Worm (Caenorhabditis elegans) whole organism, late embryonic: ENCODE data around the gene C08F8.3.

Experiments used
- C08G9.2 ChIP-seq: sonication (generic microtip); optimal IDR thresholded peaks from 2 replicates; lab custom pipeline; 2016; ENCODE audit warnings: mild to moderate bottlenecking, missing genetic modification characterization, moderate library complexity, missing compliant biosample characterization
- C38D4.7 ChIP-seq: fragments of 200-800 bp; sonication (Bioruptor generic); optimal IDR thresholded peaks from 2 replicates; lab custom pipeline; 2018; ENCODE audit warnings: mild to moderate bottlenecking, missing genetic modification characterization, moderate library complexity, missing compliant biosample characterization
- F13H6.1 ChIP-seq: sonication (generic microtip); optimal IDR thresholded peaks from 2 replicates; lab custom pipeline; 2016; ENCODE audit warnings: missing genetic modification characterization, missing compliant biosample characterization
- K02D7.2 ChIP-seq: sonication (generic microtip); optimal IDR thresholded peaks from 2 replicates; lab custom pipeline; 2017; ENCODE audit warnings: mild to moderate bottlenecking, missing genetic modification characterization, missing compliant biosample characterization
- Y22D7AL.16 ChIP-seq: sonication (generic microtip); optimal IDR thresholded peaks from 2 replicates; lab custom pipeline; 2016; ENCODE audit warnings: missing genetic modification characterization, missing compliant biosample characterization
- ahr-1 ChIP-seq: sonication (generic microtip); optimal IDR thresholded peaks from 2 replicates; lab custom pipeline; 2016; ENCODE audit warnings: missing genetic modification characterization, missing compliant biosample characterization
- ama-1 ChIP-seq: fragments of 150-350 bp; optimal IDR thresholded peaks from 2 replicates; lab custom pipeline; 2014
- ceh-14 ChIP-seq: sonication (generic microtip); optimal IDR thresholded peaks from 2 replicates; lab custom pipeline; 2016; ENCODE audit warnings: missing genotype, missing genetic modification characterization, missing compliant biosample characterization
- ceh-18 ChIP-seq: sonication (generic microtip); optimal IDR thresholded peaks from 2 replicates; lab custom pipeline; 2016; ENCODE audit warnings: missing genetic modification characterization, missing compliant biosample characterization
- ceh-2 ChIP-seq: sonication (generic microtip); optimal IDR thresholded peaks from 2 replicates; lab custom pipeline; 2016; ENCODE audit warnings: missing genotype, missing genetic modification characterization, missing compliant biosample characterization
- ceh-22 ChIP-seq: sonication (generic microtip); optimal IDR thresholded peaks from 2 replicates; lab custom pipeline; 2017; ENCODE audit warnings: missing biosample characterization, missing genetic modification characterization
- ceh-31 ChIP-seq: sonication (generic microtip); optimal IDR thresholded peaks from 2 replicates; lab custom pipeline; 2016; ENCODE audit warnings: missing genetic modification characterization, missing compliant biosample characterization
- ceh-34 ChIP-seq: sonication (generic microtip); optimal IDR thresholded peaks from 2 replicates; lab custom pipeline; 2016; ENCODE audit warnings: mild to moderate bottlenecking, missing genetic modification characterization, missing compliant biosample characterization
- che-1 ChIP-seq: sonication (generic microtip); optimal IDR thresholded peaks from 2 replicates; lab custom pipeline; 2016; ENCODE audit warnings: mild to moderate bottlenecking, missing genetic modification characterization, missing compliant biosample characterization
- elt-2 ChIP-seq: sonication (generic microtip); optimal IDR thresholded peaks from 2 replicates; lab custom pipeline; 2016; ENCODE audit warnings: missing genetic modification reagents, missing genetic modification characterization, missing compliant biosample characterization
- fax-1 ChIP-seq: sonication (generic microtip); optimal IDR thresholded peaks from 2 replicates; lab custom pipeline; 2016; ENCODE audit warnings: missing genotype, missing genetic modification characterization, missing compliant biosample characterization
- gmeb-2 ChIP-seq: sonication (generic microtip); optimal IDR thresholded peaks from 2 replicates; lab custom pipeline; 2016; ENCODE audit warnings: missing genetic modification characterization, inconsistent platforms, missing compliant biosample characterization
- hlh-13 ChIP-seq: fragments of 200-800 bp; sonication (Bioruptor generic); optimal IDR thresholded peaks from 2 replicates; lab custom pipeline; 2018; ENCODE audit warnings: mild to moderate bottlenecking, missing genetic modification characterization, missing compliant biosample characterization
- hlh-15 ChIP-seq: sonication (generic microtip); optimal IDR thresholded peaks from 2 replicates; lab custom pipeline; 2016; ENCODE audit warnings: missing genetic modification characterization, missing compliant biosample characterization
- hlh-8 ChIP-seq: sonication (generic microtip); optimal IDR thresholded peaks from 2 replicates; lab custom pipeline; 2016; ENCODE audit warnings: missing genotype, missing genetic modification characterization, missing compliant biosample characterization
- lim-6 ChIP-seq: sonication (generic microtip); optimal IDR thresholded peaks from 2 replicates; lab custom pipeline; 2016; ENCODE audit warnings: missing genetic modification characterization, missing compliant biosample characterization
- lin-11 ChIP-seq: fragments of 200-800 bp; sonication (Bioruptor generic); optimal IDR thresholded peaks from 2 replicates; lab custom pipeline; 2018; ENCODE audit warnings: mild to moderate bottlenecking, missing genetic modification characterization, missing compliant biosample characterization
- nfya-1 ChIP-seq: sonication (generic microtip); optimal IDR thresholded peaks from 2 replicates; lab custom pipeline; 2017; ENCODE audit warnings: missing genetic modification characterization, mild to moderate bottlenecking, missing compliant biosample characterization, antibody characterized with exemption, moderate library complexity
- nhr-232 ChIP-seq: sonication (generic microtip); optimal IDR thresholded peaks from 2 replicates; lab custom pipeline; 2016; ENCODE audit warnings: missing genetic modification characterization, missing compliant biosample characterization
- npax-4 ChIP-seq: sonication (generic microtip); optimal IDR thresholded peaks from 2 replicates; lab custom pipeline; 2016; ENCODE audit warnings: missing genetic modification characterization, missing compliant biosample characterization
- odd-2 ChIP-seq: sonication (generic microtip); optimal IDR thresholded peaks from 2 replicates; lab custom pipeline; 2017; ENCODE audit warnings: antibody characterized with exemption, mild to moderate bottlenecking, missing genetic modification characterization, missing compliant biosample characterization
- pha-2 ChIP-seq: sonication (generic microtip); optimal IDR thresholded peaks from 2 replicates; lab custom pipeline; 2017; ENCODE audit warnings: mild to moderate bottlenecking, missing genetic modification characterization, missing compliant biosample characterization
- pqm-1 ChIP-seq: sonication (generic microtip); optimal IDR thresholded peaks from 2 replicates; lab custom pipeline; 2016; ENCODE audit warnings: missing genetic modification characterization, missing compliant biosample characterization
- pros-1 ChIP-seq: fragments of 150-350 bp; optimal IDR thresholded peaks from 2 replicates; lab custom pipeline; 2014; ENCODE audit warnings: missing biosample characterization, missing genetic modification reagents, missing genetic modification characterization
- ref-2 ChIP-seq: sonication (generic microtip); optimal IDR thresholded peaks from 2 replicates; lab custom pipeline; 2016; ENCODE audit warnings: missing genetic modification characterization, missing compliant biosample characterization
- rnt-1 ChIP-seq: sonication (generic microtip); optimal IDR thresholded peaks from 2 replicates; lab custom pipeline; 2016; ENCODE audit warnings: missing genetic modification characterization, missing compliant biosample characterization
- sox-4 ChIP-seq: sonication (generic microtip); optimal IDR thresholded peaks from 2 replicates; lab custom pipeline; 2017; ENCODE audit warnings: mild to moderate bottlenecking, missing genetic modification characterization, inconsistent platforms, missing compliant biosample characterization
- tbx-2 ChIP-seq: sonication (generic microtip); optimal IDR thresholded peaks from 2 replicates; lab custom pipeline; 2016; ENCODE audit warnings: missing genetic modification characterization, missing compliant biosample characterization
- unc-42 ChIP-seq: sonication (generic microtip); optimal IDR thresholded peaks from 2 replicates; lab custom pipeline; 2016; ENCODE audit warnings: missing genotype, missing genetic modification characterization, missing compliant biosample characterization
- zip-5 ChIP-seq: sonication (generic microtip); optimal IDR thresholded peaks from 2 replicates; lab custom pipeline; 2016; ENCODE audit warnings: missing genetic modification characterization, missing compliant biosample characterization

C08F8.3 gene

DNA sequence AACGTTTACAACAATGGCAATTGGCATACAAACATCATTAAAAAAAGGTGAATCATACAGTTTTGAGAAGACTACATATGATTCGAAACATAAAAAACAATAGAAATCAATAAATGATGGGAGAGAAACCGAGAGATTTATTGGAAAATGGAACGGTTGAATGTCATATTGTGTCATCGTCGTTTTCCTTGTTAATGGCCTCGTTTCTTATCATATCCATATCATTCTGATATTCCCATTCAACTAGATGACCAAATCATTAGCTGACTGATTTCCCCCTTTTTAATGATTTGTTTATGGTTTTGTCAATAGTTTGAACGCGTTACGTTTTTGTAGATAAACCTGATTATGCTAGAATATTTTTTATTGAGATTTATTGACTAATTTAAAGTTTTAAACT, 19.9 kb downstream of the C08F8.3 start:
- TF ChIP-seq npax-4 (no peak), ama-1 (lab: Kevin White, UChicago) (no peak), odd-2 (tag; lab: Kevin White, UChicago) (no peak), nhr-232 (tag; lab: Kevin White, UChicago) (no peak), lin-11 (tag; lab: Kevin White, UChicago) (no peak), fax-1 (tag; lab: Kevin White, UChicago) (no peak), K02D7.2 (no peak), sox-4 (tag; lab: Kevin White, UChicago) (no peak), zip-5 (tag; lab: Kevin White, UChicago) (no peak), hlh-15 (tag; lab: Kevin White, UChicago) (no peak)

DNA sequence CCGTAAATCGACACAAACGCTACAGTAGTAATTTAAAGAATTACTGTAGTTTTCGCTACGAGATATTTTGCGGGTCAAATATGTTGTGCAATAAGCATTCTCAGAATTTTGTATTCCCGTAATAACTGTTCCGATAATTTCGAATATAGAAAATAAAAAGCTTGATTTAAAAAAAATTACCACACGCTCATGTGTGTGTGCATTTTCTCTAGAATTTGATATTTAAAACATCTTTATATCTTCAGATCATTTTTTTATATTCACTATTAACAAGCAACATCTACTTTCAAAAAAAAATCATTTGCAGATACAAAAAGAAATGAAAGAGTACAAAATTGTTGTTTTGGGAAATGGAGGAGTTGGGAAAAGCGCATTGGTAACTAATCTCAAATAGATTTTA, 22.1 kb downstream of the C08F8.3 start, which contains the start of gene rap-3:
Gene rap-3, plus strand, starts transcription at position 301 of the 400 bp plus-strand sequence.
- TF ChIP-seq nhr-232 (tag; lab: Kevin White, UChicago) (no peak), C38D4.7 (GFP tag; lab: Kevin White, UChicago) (no peak), ceh-22 (tag; lab: Kevin White, UChicago) (no peak)

DNA sequence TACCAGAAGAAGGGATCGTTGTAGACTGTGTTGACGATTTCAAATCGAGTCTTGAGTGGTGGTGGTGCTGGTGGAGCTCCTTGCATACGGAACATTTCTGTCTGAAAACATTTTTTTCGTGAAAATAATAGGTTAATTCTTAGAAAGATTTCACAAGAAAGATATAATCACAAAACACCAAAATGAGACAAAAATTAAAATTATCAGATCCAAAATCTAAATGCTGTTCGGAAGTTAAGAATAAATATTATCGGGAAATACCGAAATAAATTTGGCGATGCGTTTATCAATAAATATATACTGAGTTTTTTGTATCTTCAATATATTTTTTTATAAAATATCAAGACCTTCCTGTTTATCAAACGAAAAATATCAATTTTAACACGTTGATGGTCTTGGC, 23.7 kb downstream of the C08F8.3 start, which contains the start of gene C08F8.9:
Gene C08F8.9, minus strand, starts transcription at position 101 of the 400 bp plus-strand sequence.
- TF ChIP-seq pqm-1 (tag; lab: Kevin White, UChicago) (no peak), Y22D7AL.16 (tag; lab: Kevin White, UChicago) (no peak), pha-2 (tag; lab: Kevin White, UChicago) (no peak), gmeb-2 (no peak), ama-1 (lab: Kevin White, UChicago) (no peak), pros-1 (tag; lab: Kevin White, UChicago) (no peak), che-1 (tag; lab: Kevin White, UChicago) (no peak), ceh-34 (tag; lab: Kevin White, UChicago) (no peak)
- TF ChIP-seq, all 69 proteins: peak for 0

ce11 chrIV:11179123-11179740, 24.4 kb downstream of the C08F8.3 start, which contains the start of gene cpt-2:
cpt-2 (plus strand) TSS chrIV:11179645.
- peak; percentile 49 for TF ChIP-seq ceh-14 (tag; lab: Kevin White, UChicago)
- peak; percentile 18 for TF ChIP-seq ceh-2
- peak; percentile 73 for TF ChIP-seq ceh-31 (tag; lab: Kevin White, UChicago)
- TF ChIP-seq unc-42 (tag; lab: Kevin White, UChicago), result peak; percentile 54
- peak; percentile 29 for TF ChIP-seq F13H6.1 (tag; lab: Kevin White, UChicago)
- TF ChIP-seq ref-2, result peak; percentile 18
- peak; percentile 43 for TF ChIP-seq elt-2 (tag; lab: Kevin White, UChicago)
- peak; percentile 25 for TF ChIP-seq zip-5 (tag; lab: Kevin White, UChicago)
- peak; percentile 13 for TF ChIP-seq ahr-1 (tag; lab: Kevin White, UChicago)
- peak; percentile 44 for TF ChIP-seq lim-6
- TF ChIP-seq nfya-1, result peak; percentile 53
- TF ChIP-seq C08G9.2, result peak; percentile 47
- TF ChIP-seq tbx-2 (tag; lab: Kevin White, UChicago), result peak; percentile 57
- TF ChIP-seq rnt-1 (tag; lab: Kevin White, UChicago), result peak; percentile 15
- TF ChIP-seq ceh-18 (tag; lab: Kevin White, UChicago), result peak; percentile 27

- TF ChIP-seq hlh-8 (tag; lab: Kevin White, UChicago) (no peak), hlh-13 (GFP tag; lab: Kevin White, UChicago) (no peak)
These were observed 25.2 kb downstream of the C08F8.3 start for ce11 chrIV:11180077-11180476.
